Worm (Caenorhabditis elegans): ENCODE data around the gene ciao-2B.
A peak's percentile ranks its signal among the peaks of the same experiment; 100 is the strongest.

The ciao-2B gene

DNA sequence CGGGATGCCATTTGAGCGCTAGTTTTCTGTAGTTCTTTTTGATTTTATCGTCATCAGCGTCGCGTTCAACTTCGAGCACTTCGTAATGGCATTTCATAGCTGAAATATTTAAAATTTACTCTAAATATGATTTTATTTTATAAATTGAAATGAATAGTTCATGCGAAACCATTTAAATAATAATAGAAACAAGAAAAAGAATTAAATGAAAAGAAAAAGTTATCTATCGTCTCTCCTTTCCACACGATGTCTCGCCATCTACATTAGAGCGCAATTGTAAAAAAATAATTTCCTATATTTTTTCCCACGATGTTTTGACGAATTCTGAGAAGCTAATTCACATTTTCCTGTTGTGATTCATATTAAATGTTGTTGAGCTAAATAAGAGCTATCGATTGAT lies 46.1 kb downstream of the ciao-2B start, which contains the start of gene dnj-17:
TSS of gene dnj-17 (minus strand) at position 101 of the 400 bp plus-strand sequence.
- TF ChIP-seq efl-1 (optimal IDR thresholded peaks at IDR 0.05): no peak
- TF ChIP-seq efl-1 (GFP tag; optimal IDR thresholded peaks at IDR 0.05 in 1 of 2): peak; percentile 27 to 74
- no peak for TF ChIP-seq hlh-4 (tag; optimal IDR thresholded peaks at IDR 0.05)

DNA sequence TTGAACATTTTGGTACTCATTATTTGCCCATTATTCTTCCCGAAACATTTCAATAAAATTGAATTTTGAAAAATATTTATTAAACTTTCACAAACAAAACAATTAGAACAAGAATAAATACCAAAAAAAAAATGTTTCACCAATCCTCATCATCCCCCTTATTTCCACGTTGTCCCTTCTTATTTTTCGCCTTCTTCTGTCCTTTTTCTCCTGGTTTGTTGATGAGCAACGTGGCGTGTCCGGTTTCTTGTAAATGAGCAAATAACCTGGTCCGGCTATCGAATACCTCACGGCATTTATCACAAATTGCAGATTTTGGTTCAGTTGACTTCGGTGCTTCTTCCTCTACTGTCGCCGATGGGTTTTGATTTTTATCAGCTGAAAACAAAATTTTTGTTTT lies 48.6 kb downstream of the ciao-2B start:
- no peak for TF ChIP-seq unc-86 (tag; optimal IDR thresholded peaks at IDR 0.05)
- TF ChIP-seq efl-1 (optimal IDR thresholded peaks at IDR 0.05): no peak
- TF ChIP-seq efl-1 (GFP tag; optimal IDR thresholded peaks at IDR 0.05 in 1 of 2): peak in 1 of 2 experiments; percentile 66
- TF ChIP-seq nhr-85 (tag): peak; percentile 65

DNA sequence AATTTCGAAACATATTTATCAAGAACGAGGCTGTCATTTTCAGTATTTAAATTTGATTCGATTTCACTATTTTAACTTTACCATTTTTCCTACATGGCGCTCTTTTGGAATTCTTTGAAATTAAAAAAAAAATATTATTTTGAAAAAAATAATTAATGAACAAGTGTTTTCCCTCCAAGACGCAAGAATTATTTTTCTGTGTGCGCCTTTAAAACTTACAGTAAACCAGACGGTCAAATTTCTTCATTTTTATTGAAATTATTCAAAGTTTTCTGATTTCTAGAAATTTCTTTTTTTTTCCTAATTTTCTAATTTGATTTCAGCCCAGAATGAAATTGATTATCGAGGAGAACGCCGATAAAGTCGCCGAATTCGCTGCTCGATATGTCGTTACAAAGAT lies 50.3 kb downstream of the ciao-2B start, which contains the start of gene T03F6.3:
TSS of gene T03F6.3 (plus strand) at position 318 of the 400 bp plus-strand sequence.
- TF ChIP-seq nhr-90 (tag; optimal IDR thresholded peaks at IDR 0.05; ENCODE audit: poor library complexity): no peak
- no peak for TF ChIP-seq mef-2 (tag; optimal IDR thresholded peaks at IDR 0.05)
- TF ChIP-seq irx-1 (tag; optimal IDR thresholded peaks at IDR 0.05): no peak
- no peak for TF ChIP-seq swsn-7 (tag; optimal IDR thresholded peaks at IDR 0.05)
- TF ChIP-seq vab-15 (tag; optimal IDR thresholded peaks at IDR 0.05): no peak
- TF ChIP-seq nhr-237 (tag; optimal IDR thresholded peaks at IDR 0.05): no peak
- no peak for TF ChIP-seq unc-86 (tag; optimal IDR thresholded peaks at IDR 0.05)
- TF ChIP-seq F16B12.6 (tag; optimal IDR thresholded peaks at IDR 0.05): no peak
- no peak for TF ChIP-seq zip-4 (GFP tag; optimal IDR thresholded peaks at IDR 0.05)

ce11 chrIII:13388621-13389020 lies 50.7 kb downstream of the ciao-2B start:
- TF ChIP-seq elt-2 (tag; optimal IDR thresholded peaks at IDR 0.05) (peak; percentile 73), jun-1 (tag; optimal IDR thresholded peaks at IDR 0.05) (no peak)

Data from whole organism, L1 larva.